Fruit fly (Drosophila melanogaster) whole organism, adult: ENCODE measurements around the gene Mic26-27.
A peak's percentile ranks its signal among the peaks of the same experiment; 100 is the strongest.

Source experiments
- CG12768 ChIP-seq: fragments of 200-800 bp; sonication (Bioruptor generic); optimal IDR thresholded peaks from 2 replicates; lab custom pipeline; 2017; ENCODE audit warnings: missing biosample characterization, missing genetic modification characterization, mild to moderate bottlenecking, moderate library complexity, missing genetic modification reagents
- CG14711 ChIP-seq: fragments of 200-800 bp; sonication (Bioruptor generic); optimal IDR thresholded peaks from 2 replicates; lab custom pipeline; 2018; ENCODE audit warnings: missing biosample characterization, mild to moderate bottlenecking, missing genetic modification characterization, moderate library complexity
- CG33017 ChIP-seq: fragments of 200-800 bp; sonication (Bioruptor generic); optimal IDR thresholded peaks from 2 replicates; lab custom pipeline; 2018; ENCODE audit warnings: missing biosample characterization, mild to moderate bottlenecking, missing genetic modification characterization, moderate library complexity
- CG7101 ChIP-seq: fragments of 200-800 bp; sonication (Bioruptor generic); optimal IDR thresholded peaks from 2 replicates; lab custom pipeline; 2018; ENCODE audit warnings: missing biosample characterization, mild to moderate bottlenecking, missing genetic modification characterization, moderate library complexity
- Crg-1 ChIP-seq: fragments of 200-800 bp; sonication (Bioruptor generic); optimal IDR thresholded peaks from 2 replicates; lab custom pipeline; 2016; ENCODE audit warnings: missing biosample characterization, missing genetic modification characterization
- Hr96 ChIP-seq: fragments of 200-800 bp; sonication (Bioruptor generic); optimal IDR thresholded peaks from 2 replicates; lab custom pipeline; 2016; ENCODE audit warnings: missing biosample characterization, missing genetic modification characterization
- Mnt ChIP-seq: fragments of 200-800 bp; sonication (Bioruptor generic); optimal IDR thresholded peaks from 2 replicates; lab custom pipeline; 2016; ENCODE audit warnings: missing biosample characterization, mild to moderate bottlenecking, missing genetic modification characterization
- cnc ChIP-seq, 2 experiments: fragments of >200 bp; optimal IDR thresholded peaks; 2 replicates each; lab custom pipeline; 2017
- kay ChIP-seq: fragments of 200-800 bp; sonication (Bioruptor generic); peaks from one replicate; lab custom pipeline; 2016; ENCODE audit warnings: missing biosample characterization, missing genetic modification characterization, borderline replicate concordance
- ovo ChIP-seq: fragments of 200-800 bp; sonication (Bioruptor generic); optimal IDR thresholded peaks from 2 replicates; lab custom pipeline; 2016; ENCODE audit warnings: missing biosample characterization, missing genetic modification characterization
- pad ChIP-seq: fragments of 200-800 bp; sonication (Bioruptor generic); optimal IDR thresholded peaks from 3 replicates; lab custom pipeline; 2017; ENCODE audit warnings: missing biosample characterization, missing genetic modification characterization, mild to moderate bottlenecking, moderate library complexity, missing genetic modification reagents
- tj ChIP-seq: fragments of 200-800 bp; sonication (Bioruptor generic); optimal IDR thresholded peaks from 3 replicates; lab custom pipeline; 2017; ENCODE audit warnings: missing biosample characterization, mild to moderate bottlenecking, missing genetic modification characterization, moderate library complexity

DNA sequence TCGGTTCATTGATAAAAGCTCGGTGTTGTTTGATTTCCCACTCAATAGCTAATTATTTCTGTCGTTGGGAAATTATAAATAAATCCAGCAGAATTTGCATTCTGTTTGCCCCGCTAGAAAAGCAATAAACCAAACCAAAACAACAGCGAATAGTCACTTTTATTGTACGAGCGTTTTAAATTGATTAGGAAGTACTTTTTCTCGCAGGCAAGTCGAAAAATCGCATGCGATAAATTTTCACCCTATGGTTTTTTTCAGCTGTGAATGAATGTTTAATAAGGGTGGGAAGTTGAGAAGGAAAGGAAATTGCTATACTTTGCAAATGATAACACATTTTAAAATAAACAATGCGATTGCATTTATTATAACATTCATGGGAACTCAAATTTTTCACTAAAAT is 9.4 kb upstream of the Mic26-27 start:
- TF ChIP-seq CG12768 (GFP tag; lab: Kevin White, UChicago) (no peak), tj (GFP tag; lab: Kevin White, UChicago) (no peak), Crg-1 (GFP tag; lab: Kevin White, UChicago) (no peak), CG7101 (tag; lab: Kevin White, UChicago) (no peak), CG14711 (no peak), Hr96 (GFP tag; lab: Kevin White, UChicago) (no peak), ovo (GFP tag; lab: Kevin White, UChicago) (peak; percentile 34), CG33017 (tag; lab: Kevin White, UChicago) (no peak), kay (peak; percentile 91), Mnt (GFP tag; lab: Kevin White, UChicago) (no peak), pad (GFP tag; lab: Kevin White, UChicago) (no peak), cnc (optimal IDR thresholded peaks at IDR 0.05; lab: Kevin White, UChicago) (no peak)
